Worm (Caenorhabditis elegans) whole organism, L4 larva: Measurements from ENCODE around the gene exc-1.

ENCODE experiments used
- F37D6.2 ChIP-seq: sonication (generic microtip); optimal IDR thresholded peaks from 2 replicates; lab custom pipeline; 2016; ENCODE audit warnings: mild to moderate bottlenecking, missing genetic modification characterization, missing compliant biosample characterization
- ztf-11 ChIP-seq: fragments of 150-350 bp; optimal IDR thresholded peaks from 2 replicates; lab custom pipeline; 2014; ENCODE audit warnings: missing biosample characterization, missing genetic modification characterization

- TF ChIP-seq F37D6.2 (tag; lab: Kevin White, UChicago) (no peak), ztf-11 (no peak)
Observed at ce11 chrX:15487162-15487561, 10.0 kb upstream of the exc-1 start.
